Fruit fly (Drosophila melanogaster) whole organism, embryonic: Measurements from ENCODE around the gene CG14817.

Experiments
- Bdp1 ChIP-seq: fragments of 200-800 bp; sonication (Bioruptor generic); optimal IDR thresholded peaks from 3 replicates; lab custom pipeline; 2016; ENCODE audit warnings: missing biosample characterization, missing genetic modification characterization
- CG10959 ChIP-seq: fragments of 200-800 bp; sonication (Bioruptor generic); IDR thresholded peaks from 2 replicates; pipeline ENCODE4 v1.3.6; 2022; ENCODE audit warnings: missing biosample characterization, missing genetic modification characterization
- CG10979 ChIP-seq: fragments of 200-800 bp; sonication (Bioruptor generic); optimal IDR thresholded peaks from 2 replicates; lab custom pipeline; 2018; ENCODE audit warnings: missing biosample characterization, mild to moderate bottlenecking, missing genetic modification characterization, moderate library complexity
- CG14050 ChIP-seq: fragments of 200-800 bp; sonication (Bioruptor generic); IDR thresholded peaks from 3 replicates; pipeline ENCODE4 v1.3.6; 2022; ENCODE audit warnings: missing biosample characterization, missing genetic modification characterization
- CG14860 ChIP-seq: fragments of 200-800 bp; sonication (Bioruptor generic); IDR thresholded peaks from 3 replicates; pipeline ENCODE4 v1.3.6; 2022; ENCODE audit warnings: missing biosample characterization, missing genetic modification characterization; ENCODE audit not compliant: partially characterized antibody
- CG15696 ChIP-seq: fragments of 200-800 bp; sonication (Bioruptor generic); optimal IDR thresholded peaks from 2 replicates; lab custom pipeline; 2019; ENCODE audit warnings: missing biosample characterization, mild to moderate bottlenecking, missing genetic modification characterization, moderate library complexity
- CG1647 ChIP-seq: fragments of 200-800 bp; sonication (Bioruptor generic); optimal IDR thresholded peaks from 3 replicates; lab custom pipeline; 2016; ENCODE audit warnings: missing biosample characterization, missing genetic modification characterization
- CG17385 ChIP-seq: fragments of 200-800 bp; sonication (Bioruptor generic); optimal IDR thresholded peaks from 3 replicates; lab custom pipeline; 2018; ENCODE audit warnings: missing biosample characterization, mild to moderate bottlenecking, missing genetic modification characterization
- CG17912 ChIP-seq: fragments of 200-800 bp; sonication (Bioruptor generic); optimal IDR thresholded peaks from 2 replicates; lab custom pipeline; 2018; ENCODE audit warnings: missing biosample characterization, mild to moderate bottlenecking, missing genetic modification characterization
- CG18262 ChIP-seq: fragments of 200-800 bp; optimal IDR thresholded peaks from 3 replicates; lab custom pipeline; 2019; ENCODE audit warnings: missing biosample characterization, mild to moderate bottlenecking, missing genetic modification characterization, moderate library complexity
- CG18476 ChIP-seq: fragments of 200-800 bp; sonication (Bioruptor generic); optimal IDR thresholded peaks from 2 replicates; lab custom pipeline; 2016; ENCODE audit warnings: missing biosample characterization, mild to moderate bottlenecking, missing genetic modification characterization
- CG30020 ChIP-seq: fragments of 200-800 bp; optimal IDR thresholded peaks from 2 replicates; lab custom pipeline; 2019; ENCODE audit warnings: missing biosample characterization, mild to moderate bottlenecking, missing genetic modification characterization, moderate library complexity
- CG32767 ChIP-seq: fragments of 200-800 bp; sonication (Bioruptor generic); IDR thresholded peaks from 2 replicates; pipeline ENCODE4 v1.3.6; 2022; ENCODE audit warnings: missing biosample characterization, missing genetic modification characterization
- CG33557 ChIP-seq: fragments of 200-800 bp; sonication (Bioruptor generic); optimal IDR thresholded peaks from 2 replicates; lab custom pipeline; 2019; ENCODE audit warnings: missing biosample characterization, mild to moderate bottlenecking, missing genetic modification characterization, moderate library complexity
- CG3838 ChIP-seq: fragments of 200-800 bp; sonication (Bioruptor generic); optimal IDR thresholded peaks from 3 replicates; lab custom pipeline; 2016; ENCODE audit warnings: missing biosample characterization, missing genetic modification characterization
- CG4282 ChIP-seq: fragments of 200-800 bp; sonication (Bioruptor generic); optimal IDR thresholded peaks from 2 replicates; lab custom pipeline; 2016; ENCODE audit warnings: missing biosample characterization, missing genetic modification characterization
- CG4424 ChIP-seq: fragments of 200-800 bp; sonication (Bioruptor generic); optimal IDR thresholded peaks from 3 replicates; lab custom pipeline; 2016; ENCODE audit warnings: missing biosample characterization, missing genetic modification characterization
- CG4707 ChIP-seq: fragments of 200-800 bp; sonication (Bioruptor generic); optimal IDR thresholded peaks from 2 replicates; lab custom pipeline; 2018; ENCODE audit warnings: missing biosample characterization, mild to moderate bottlenecking, missing genetic modification characterization, moderate library complexity
- CG7963 ChIP-seq: fragments of 200-800 bp; sonication (Bioruptor generic); IDR thresholded peaks from 3 replicates; pipeline ENCODE4 v1.3.6; 2022; ENCODE audit warnings: missing biosample characterization, missing genetic modification characterization; ENCODE audit not compliant: partially characterized antibody
- CG8944 ChIP-seq: fragments of 200-800 bp; sonication (Bioruptor generic); optimal IDR thresholded peaks from 3 replicates; lab custom pipeline; 2016; ENCODE audit warnings: missing biosample characterization, missing genetic modification characterization
- D19A ChIP-seq: fragments of 200-800 bp; optimal IDR thresholded peaks from 3 replicates; lab custom pipeline; 2019; ENCODE audit warnings: missing biosample characterization, mild to moderate bottlenecking, missing genetic modification characterization, moderate library complexity
- Ets65A ChIP-seq: fragments of 200-800 bp; sonication (Bioruptor generic); peaks from one replicate; lab custom pipeline; 2016; ENCODE audit warnings: missing biosample characterization, missing genetic modification characterization
- HHEX ChIP-seq: fragments of 200-800 bp; sonication (Bioruptor generic); optimal IDR thresholded peaks from 3 replicates; lab custom pipeline; 2017; ENCODE audit warnings: missing biosample characterization, mild to moderate bottlenecking, missing genetic modification characterization, missing genetic modification reagents
- Lpt ChIP-seq: fragments of >200 bp; optimal IDR thresholded peaks from 2 replicates; lab custom pipeline; 2018; ENCODE audit warnings: missing biosample characterization, missing genetic modification characterization
- Med ChIP-seq: fragments of 200-800 bp; sonication (Bioruptor generic); peaks from one replicate; lab custom pipeline; 2016; ENCODE audit warnings: missing biosample characterization, missing genetic modification characterization, mild to moderate bottlenecking, inconsistent platforms, moderate library complexity
- Meics ChIP-seq: fragments of 200-800 bp; sonication (Bioruptor generic); optimal IDR thresholded peaks from 2 replicates; lab custom pipeline; 2017; ENCODE audit warnings: missing biosample characterization, mild to moderate bottlenecking, missing genetic modification characterization
- Mrtf ChIP-seq: fragments of 200-800 bp; sonication (Bioruptor generic); IDR thresholded peaks from 3 replicates; pipeline ENCODE4 v1.3.6; 2022; ENCODE audit warnings: missing biosample characterization, missing genetic modification characterization
- NC2β ChIP-seq: fragments of 200-800 bp; sonication (Bioruptor generic); optimal IDR thresholded peaks from 2 replicates; lab custom pipeline; 2016; ENCODE audit warnings: missing biosample characterization, missing genetic modification characterization
- Nf-YB ChIP-seq: fragments of 200-800 bp; sonication (Bioruptor generic); optimal IDR thresholded peaks from 3 replicates; lab custom pipeline; 2019; ENCODE audit warnings: missing biosample characterization, mild to moderate bottlenecking, missing genetic modification characterization, moderate library complexity
- Oaz ChIP-seq: fragments of 200-800 bp; sonication (Bioruptor generic); IDR thresholded peaks from 2 replicates; pipeline ENCODE4 v1.3.6; 2022; ENCODE audit warnings: missing biosample characterization, missing genetic modification characterization
- Oli ChIP-seq: fragments of 200-800 bp; sonication (Bioruptor generic); optimal IDR thresholded peaks from 2 replicates; lab custom pipeline; 2018; ENCODE audit warnings: missing biosample characterization, mild to moderate bottlenecking, missing genetic modification characterization, moderate library complexity
- Ptx1 ChIP-seq: fragments of 200-800 bp; sonication (Bioruptor generic); IDR thresholded peaks from 2 replicates; pipeline ENCODE4 v1.3.6; 2022; ENCODE audit warnings: missing biosample characterization, missing genetic modification characterization
- Scr ChIP-seq: fragments of 200-800 bp; sonication (Bioruptor generic); IDR thresholded peaks from 2 replicates; pipeline ENCODE4 v1.3.6; 2022; ENCODE audit warnings: missing biosample characterization, missing genetic modification characterization; ENCODE audit not compliant: partially characterized antibody
- bcd ChIP-seq: fragments of 200-800 bp; sonication (Bioruptor generic); optimal IDR thresholded peaks from 2 replicates; lab custom pipeline; 2017; ENCODE audit warnings: missing biosample characterization, mild to moderate bottlenecking, missing genetic modification characterization
- chif ChIP-seq, 2 experiments: fragments of 200-800 bp; sonication (Bioruptor generic); optimal IDR thresholded peaks; 3 replicates each; lab custom pipeline; 2016; ENCODE audit warnings: missing biosample characterization in 2 of 2, missing genetic modification characterization in 2 of 2
- fd64A ChIP-seq: fragments of 200-800 bp; sonication (Bioruptor generic); optimal IDR thresholded peaks from 3 replicates; lab custom pipeline; 2018; ENCODE audit warnings: missing biosample characterization, mild to moderate bottlenecking, missing genetic modification characterization
- gsb-n ChIP-seq: fragments of 200-800 bp; sonication (Bioruptor generic); optimal IDR thresholded peaks from 3 replicates; lab custom pipeline; 2018; ENCODE audit warnings: missing biosample characterization, mild to moderate bottlenecking, missing genetic modification characterization
- inv ChIP-seq: fragments of 200-800 bp; sonication (Bioruptor generic); IDR thresholded peaks from 2 replicates; pipeline ENCODE4 v1.3.6; 2022; ENCODE audit warnings: missing biosample characterization, missing genetic modification characterization; ENCODE audit not compliant: partially characterized antibody
- kah ChIP-seq: fragments of 200-800 bp; sonication (Bioruptor generic); optimal IDR thresholded peaks from 2 replicates; lab custom pipeline; 2018; ENCODE audit warnings: missing biosample characterization, mild to moderate bottlenecking, missing genetic modification characterization
- mam ChIP-seq: fragments of 200-800 bp; sonication (Bioruptor generic); optimal IDR thresholded peaks from 3 replicates; lab custom pipeline; 2016; ENCODE audit warnings: missing biosample characterization, missing genetic modification characterization
- mirr ChIP-seq: fragments of 200-800 bp; sonication (Bioruptor generic); optimal IDR thresholded peaks from 3 replicates; lab custom pipeline; 2018; ENCODE audit warnings: missing biosample characterization, mild to moderate bottlenecking, missing genetic modification characterization
- pfk ChIP-seq: fragments of 200-800 bp; sonication (Bioruptor generic); optimal IDR thresholded peaks from 2 replicates; lab custom pipeline; 2018; ENCODE audit warnings: missing biosample characterization, mild to moderate bottlenecking, missing genetic modification characterization, moderate library complexity
- pzg ChIP-seq: fragments of 200-800 bp; sonication (Bioruptor generic); optimal IDR thresholded peaks from 3 replicates; lab custom pipeline; 2018; ENCODE audit warnings: missing biosample characterization, mild to moderate bottlenecking, missing genetic modification characterization, moderate library complexity
- ro ChIP-seq: fragments of 200-800 bp; sonication (Bioruptor generic); IDR thresholded peaks from 2 replicates; pipeline ENCODE4 v1.3.6; 2022; ENCODE audit warnings: missing biosample characterization, missing genetic modification characterization
- schlank ChIP-seq: fragments of 200-800 bp; sonication (Bioruptor generic); optimal IDR thresholded peaks from 2 replicates; lab custom pipeline; 2018; ENCODE audit warnings: missing biosample characterization, mild to moderate bottlenecking, missing genetic modification characterization
- seq ChIP-seq: fragments of 200-800 bp; sonication (Bioruptor generic); IDR thresholded peaks from 2 replicates; pipeline ENCODE4 v1.3.6; 2022; ENCODE audit warnings: missing biosample characterization, missing genetic modification characterization
- sima ChIP-seq: fragments of 200-800 bp; sonication (Bioruptor generic); optimal IDR thresholded peaks from 2 replicates; lab custom pipeline; 2016; ENCODE audit warnings: missing biosample characterization, missing genetic modification characterization
- slbo ChIP-seq: fragments of 200-800 bp; sonication (Bioruptor generic); IDR thresholded peaks from 2 replicates; pipeline ENCODE4 v1.3.6; 2022; ENCODE audit warnings: missing biosample characterization, missing genetic modification characterization
- tin ChIP-seq: fragments of 200-800 bp; sonication (Bioruptor generic); optimal IDR thresholded peaks from 3 replicates; lab custom pipeline; 2016; ENCODE audit warnings: missing biosample characterization, missing genetic modification characterization
- ttk ChIP-seq: fragments of 200-800 bp; sonication (Bioruptor generic); IDR thresholded peaks from 2 replicates; pipeline ENCODE4 v2.1.2; 2022; ENCODE audit warnings: missing biosample characterization, missing genetic modification characterization

Gene CG14817

dm6 chrX:1877107-1877736, at the start of gene CG14817, which contains the start of gene CG14805:
Gene CG14817, minus strand, starts transcription at chrX:1877270.
Gene CG14805, plus strand, starts transcription at chrX:1877317.
- TF ChIP-seq CG15696 (tag; lab: Kevin White, UChicago) (no peak), mam (no peak), CG14860 (no peak), CG30020 (tag; lab: Kevin White, UChicago) (peak; percentile 40), CG1647 (GFP tag; lab: Kevin White, UChicago) (peak; percentile 52), fd64A (GFP tag; lab: Kevin White, UChicago) (peak; percentile 73), Scr (GFP tag; lab: Robert Waterston, UW) (peak; percentile 56), Med (GFP tag; lab: Kevin White, UChicago) (peak; percentile 95), CG10979 (tag; lab: Kevin White, UChicago) (peak; percentile 63), Oli (tag; lab: Kevin White, UChicago) (peak; percentile 45), CG10959 (GFP tag; lab: Robert Waterston, UW) (no peak), CG14050 (GFP tag; lab: Robert Waterston, UW) (peak; percentile 59; the same call in 2 of the 3 replicates), pfk (GFP tag; lab: Kevin White, UChicago) (peak; percentile 74), CG8944 (no peak), Ptx1 (GFP tag; lab: Robert Waterston, UW) (no peak), CG32767 (GFP tag; lab: Robert Waterston, UW) (no peak), mirr (GFP tag; lab: Kevin White, UChicago) (peak; percentile 93), schlank (tag; lab: Kevin White, UChicago) (peak; percentile 85), CG4424 (no peak), chif (GFP tag; optimal IDR thresholded peaks at IDR 0.05; lab: Kevin White, UChicago) (peak in 1 of 2 experiments; percentile 5), tin (GFP tag; lab: Kevin White, UChicago) (peak; percentile 24), CG18476 (GFP tag; lab: Kevin White, UChicago) (no peak), inv (GFP tag; lab: Robert Waterston, UW) (no peak; the same call in 1 of the 2 replicates), slbo (0 out of 2 replicates have a peak, but pooled peaks have one; percentile 38), seq (GFP tag; lab: Robert Waterston, UW) (peak; percentile 58; the same call in 1 of the 2 replicates), CG3838 (GFP tag; lab: Kevin White, UChicago) (no peak), ttk (GFP tag; lab: Robert Waterston, UW) (no peak), CG7963 (GFP tag; lab: Robert Waterston, UW) (no peak), CG33557 (GFP tag; lab: Kevin White, UChicago) (peak; percentile 70), NC2β (GFP tag; lab: Kevin White, UChicago) (peak; percentile 65), Lpt (GFP tag; lab: Kevin White, UChicago) (no peak), CG4707 (GFP tag; lab: Kevin White, UChicago) (peak; percentile 81), CG18262 (peak; percentile 58), CG17385 (GFP tag; lab: Kevin White, UChicago) (peak; percentile 76), sima (GFP tag; lab: Kevin White, UChicago) (no peak), bcd (GFP tag; lab: Kevin White, UChicago) (peak; percentile 79), Ets65A (peak; percentile 91), Nf-YB (peak; percentile 51), gsb-n (peak; percentile 67), Bdp1 (GFP tag; lab: Kevin White, UChicago) (peak; percentile 18), Oaz (no peak), kah (GFP tag; lab: Kevin White, UChicago) (peak; percentile 74), HHEX (GFP tag; lab: Kevin White, UChicago) (peak; percentile 84), D19A (tag; lab: Kevin White, UChicago) (peak; percentile 21), Meics (peak; percentile 89), Mrtf (0 out of 3 replicates have a peak, but pooled peaks have one; percentile 8), CG17912 (GFP tag; lab: Kevin White, UChicago) (peak; percentile 84), CG4282 (GFP tag; lab: Kevin White, UChicago) (no peak), ro (GFP tag; lab: Robert Waterston, UW) (no peak), pzg (GFP tag; lab: Kevin White, UChicago) (peak; percentile 65)
